Fruit fly (Drosophila melanogaster) whole organism, embryonic: ENCODE data around the gene AstA-R1.

Experiments
- Adf1 ChIP-seq: fragments of 200-800 bp; sonication (Bioruptor generic); IDR thresholded peaks from 2 replicates; pipeline ENCODE4 v1.3.6; 2022; ENCODE audit warnings: missing biosample characterization, missing genetic modification characterization
- Atf-2 ChIP-seq: fragments of 200-800 bp; sonication (Bioruptor generic); optimal IDR thresholded peaks from 2 replicates; lab custom pipeline; 2016; ENCODE audit warnings: missing biosample characterization, missing genetic modification characterization
- Atf3 ChIP-seq: fragments of 200-800 bp; sonication (Bioruptor generic); optimal IDR thresholded peaks from 3 replicates; lab custom pipeline; 2016; ENCODE audit warnings: missing biosample characterization, missing genetic modification characterization
- BEAF-32 ChIP-seq: fragments of 200-800 bp; sonication (Bioruptor generic); optimal IDR thresholded peaks from 3 replicates; lab custom pipeline; 2017; ENCODE audit warnings: missing biosample characterization, missing genetic modification characterization, mild to moderate bottlenecking, moderate library complexity, missing genetic modification reagents
- CG10274 ChIP-seq: fragments of 200-800 bp; sonication (Bioruptor generic); optimal IDR thresholded peaks from 3 replicates; lab custom pipeline; 2017; ENCODE audit warnings: missing biosample characterization, mild to moderate bottlenecking, missing genetic modification characterization
- CG12071 ChIP-seq: fragments of 200-800 bp; sonication (Bioruptor generic); optimal IDR thresholded peaks from 3 replicates; lab custom pipeline; 2018; ENCODE audit warnings: missing biosample characterization, mild to moderate bottlenecking, missing genetic modification characterization
- CG12769 ChIP-seq: fragments of 200-800 bp; sonication (Bioruptor generic); optimal IDR thresholded peaks from 2 replicates; lab custom pipeline; 2019; ENCODE audit warnings: missing biosample characterization, mild to moderate bottlenecking, missing genetic modification characterization, moderate library complexity
- CG1529 ChIP-seq: fragments of 200-800 bp; sonication (Bioruptor generic); optimal IDR thresholded peaks from 3 replicates; lab custom pipeline; 2018; ENCODE audit warnings: missing biosample characterization, missing genetic modification characterization
- CG3838 ChIP-seq: fragments of 200-800 bp; sonication (Bioruptor generic); optimal IDR thresholded peaks from 3 replicates; lab custom pipeline; 2016; ENCODE audit warnings: missing biosample characterization, missing genetic modification characterization
- CG3847 ChIP-seq: fragments of 200-800 bp; sonication (Bioruptor generic); IDR thresholded peaks from 2 replicates; pipeline ENCODE4 v1.3.6; 2022; ENCODE audit warnings: missing biosample characterization, missing genetic modification characterization
- CG4282 ChIP-seq: fragments of 200-800 bp; sonication (Bioruptor generic); optimal IDR thresholded peaks from 2 replicates; lab custom pipeline; 2016; ENCODE audit warnings: missing biosample characterization, missing genetic modification characterization
- CG43689 ChIP-seq: fragments of 200-800 bp; sonication (Bioruptor generic); IDR thresholded peaks from 2 replicates; pipeline ENCODE4 v1.3.6; 2022; ENCODE audit warnings: missing biosample characterization, missing genetic modification characterization
- CG7372 ChIP-seq: fragments of 200-800 bp; sonication (Bioruptor generic); IDR thresholded peaks from 2 replicates; pipeline ENCODE4 v1.3.6; 2022; ENCODE audit warnings: missing biosample characterization, missing genetic modification characterization
- CG7556 ChIP-seq: fragments of 200-800 bp; sonication (Bioruptor generic); optimal IDR thresholded peaks from 2 replicates; lab custom pipeline; 2017; ENCODE audit warnings: missing biosample characterization, mild to moderate bottlenecking, missing genetic modification characterization
- CG8359 ChIP-seq: fragments of 200-800 bp; sonication (Bioruptor generic); optimal IDR thresholded peaks from 2 replicates; lab custom pipeline; 2017; ENCODE audit warnings: missing biosample characterization, mild to moderate bottlenecking, missing genetic modification characterization, borderline replicate concordance
- D ChIP-seq, 2 experiments: fragments of 200-800 bp in 1 of 2; fragments of >200 bp in 1 of 2; sonication (Bioruptor generic) in 1 of 2; optimal IDR thresholded peaks; 2 replicates in 1 of 2; 3 replicates in 1 of 2; lab custom pipeline; 2017; ENCODE audit warnings: mild to moderate bottlenecking in 1 of 2, missing biosample characterization in 1 of 2, missing genetic modification characterization in 1 of 2, missing genetic modification reagents in 1 of 2
- Dip2 ChIP-seq: fragments of 200-800 bp; sonication (Bioruptor generic); IDR thresholded peaks from 2 replicates; pipeline ENCODE4 v1.3.6; 2022; ENCODE audit warnings: missing biosample characterization, missing genetic modification characterization
- Doc2 ChIP-seq: fragments of 200-800 bp; sonication (Bioruptor generic); IDR thresholded peaks from 2 replicates; pipeline ENCODE4 v1.3.6; 2022; ENCODE audit warnings: missing biosample characterization, missing genetic modification characterization
- Drgx ChIP-seq: fragments of 200-800 bp; sonication (Bioruptor generic); IDR thresholded peaks from 2 replicates; pipeline ENCODE4 v1.3.6; 2022; ENCODE audit warnings: missing biosample characterization, missing genetic modification characterization
- E2f1 ChIP-seq: fragments of 200-800 bp; sonication (Bioruptor generic); IDR thresholded peaks from 2 replicates; pipeline ENCODE4 v1.3.6; 2022; ENCODE audit warnings: missing biosample characterization, missing genetic modification characterization
- Lim3 ChIP-seq: fragments of 200-800 bp; sonication (Bioruptor generic); IDR thresholded peaks from 2 replicates; pipeline ENCODE4 v1.3.6; 2022; ENCODE audit warnings: missing biosample characterization, missing genetic modification characterization
- MESR4 ChIP-seq: fragments of 200-800 bp; sonication (Bioruptor generic); optimal IDR thresholded peaks from 2 replicates; lab custom pipeline; 2018; ENCODE audit warnings: missing biosample characterization, mild to moderate bottlenecking, missing genetic modification characterization, moderate library complexity
- NFAT ChIP-seq: fragments of 200-800 bp; sonication (Bioruptor generic); IDR thresholded peaks from 2 replicates; pipeline ENCODE4 v1.3.6; 2022; ENCODE audit warnings: missing biosample characterization, missing genetic modification characterization
- Opbp ChIP-seq: fragments of 200-800 bp; sonication (Bioruptor generic); IDR thresholded peaks from 3 replicates; pipeline ENCODE4 v1.3.6; 2022; ENCODE audit warnings: missing biosample characterization, missing genetic modification characterization; ENCODE audit not compliant: partially characterized antibody
- Rfx ChIP-seq: fragments of 200-800 bp; sonication (Bioruptor generic); IDR thresholded peaks from 2 replicates; pipeline ENCODE4 v1.3.6; 2022; ENCODE audit warnings: missing biosample characterization, missing genetic modification characterization
- Sox102F ChIP-seq: fragments of 200-800 bp; sonication (Bioruptor generic); optimal IDR thresholded peaks from 2 replicates; lab custom pipeline; 2018; ENCODE audit warnings: missing biosample characterization, mild to moderate bottlenecking, missing genetic modification characterization, moderate library complexity
- Sry-β ChIP-seq: fragments of 200-800 bp; sonication (Bioruptor generic); optimal IDR thresholded peaks from 2 replicates; lab custom pipeline; 2018; ENCODE audit warnings: missing biosample characterization, mild to moderate bottlenecking, missing genetic modification characterization, moderate library complexity
- Sry-δ ChIP-seq: fragments of 200-800 bp; sonication (Bioruptor generic); optimal IDR thresholded peaks from 2 replicates; lab custom pipeline; 2016; ENCODE audit warnings: missing biosample characterization, missing genetic modification characterization
- Xbp1 ChIP-seq: fragments of 200-800 bp; sonication (Bioruptor generic); optimal IDR thresholded peaks from 3 replicates; lab custom pipeline; 2016; ENCODE audit warnings: missing biosample characterization, mild to moderate bottlenecking, missing genetic modification characterization
- Xrp1 ChIP-seq: fragments of 200-800 bp; sonication (Bioruptor generic); IDR thresholded peaks from 2 replicates; pipeline ENCODE4 v1.3.6; 2022; ENCODE audit warnings: missing biosample characterization, missing genetic modification characterization
- ash1 ChIP-seq: fragments of 200-800 bp; sonication (Bioruptor generic); optimal IDR thresholded peaks from 2 replicates; lab custom pipeline; 2018; ENCODE audit warnings: missing biosample characterization, mild to moderate bottlenecking, missing genetic modification characterization
- az2 ChIP-seq: fragments of 200-800 bp; sonication (Bioruptor generic); optimal IDR thresholded peaks from 3 replicates; lab custom pipeline; 2016; ENCODE audit warnings: missing biosample characterization, missing genetic modification characterization
- chinmo ChIP-seq: fragments of 200-800 bp; sonication (Bioruptor generic); IDR thresholded peaks from 4 replicates; pipeline ENCODE4 v1.3.6; 2022; ENCODE audit warnings: missing biosample characterization, missing genetic modification characterization; ENCODE audit not compliant: partially characterized antibody
- chn ChIP-seq: fragments of 200-800 bp; sonication (Bioruptor generic); optimal IDR thresholded peaks from 2 replicates; lab custom pipeline; 2016; ENCODE audit warnings: missing biosample characterization, missing genetic modification characterization
- fd102C ChIP-seq: fragments of 200-800 bp; sonication (Bioruptor generic); optimal IDR thresholded peaks from 2 replicates; lab custom pipeline; 2018; ENCODE audit warnings: missing biosample characterization, mild to moderate bottlenecking, missing genetic modification characterization, moderate library complexity
- ham ChIP-seq: fragments of 200-800 bp; sonication (Bioruptor generic); IDR thresholded peaks from 2 replicates; pipeline ENCODE4 v1.3.6; 2022; ENCODE audit warnings: missing biosample characterization, missing genetic modification characterization
- hb ChIP-seq: fragments of 200-800 bp; sonication (Bioruptor generic); IDR thresholded peaks from 3 replicates; pipeline ENCODE4 v1.3.6; 2022; ENCODE audit warnings: missing biosample characterization, missing genetic modification characterization; ENCODE audit not compliant: partially characterized antibody
- kay ChIP-seq: fragments of 200-800 bp; sonication (Bioruptor generic); optimal IDR thresholded peaks from 2 replicates; lab custom pipeline; 2016; ENCODE audit warnings: missing biosample characterization, missing genetic modification characterization
- luna ChIP-seq: fragments of 200-800 bp; sonication (Bioruptor generic); optimal IDR thresholded peaks from 2 replicates; lab custom pipeline; 2016; ENCODE audit warnings: missing biosample characterization, missing genetic modification characterization
- mam ChIP-seq: fragments of 200-800 bp; sonication (Bioruptor generic); optimal IDR thresholded peaks from 3 replicates; lab custom pipeline; 2016; ENCODE audit warnings: missing biosample characterization, missing genetic modification characterization
- nerfin-2 ChIP-seq: fragments of 200-800 bp; sonication (Bioruptor generic); IDR thresholded peaks from 2 replicates; pipeline ENCODE4 v1.3.6; 2022; ENCODE audit warnings: missing biosample characterization, missing genetic modification characterization; ENCODE audit not compliant: partially characterized antibody
- nom ChIP-seq: fragments of 200-800 bp; sonication (Bioruptor generic); optimal IDR thresholded peaks from 2 replicates; lab custom pipeline; 2017; ENCODE audit warnings: missing biosample characterization, missing genetic modification characterization, mild to moderate bottlenecking, moderate library complexity, missing genetic modification reagents
- p53 ChIP-seq: fragments of 200-800 bp; sonication (Bioruptor generic); optimal IDR thresholded peaks from 2 replicates; lab custom pipeline; 2016; ENCODE audit warnings: missing biosample characterization, missing genetic modification characterization
- pan ChIP-seq, 4 experiments: fragments of >200 bp in 3 of 4; fragments of 200-800 bp in 1 of 4; sonication (Bioruptor generic) in 1 of 4; optimal IDR thresholded peaks in 3 of 4; IDR thresholded peaks in 1 of 4; 2 replicates each; pipeline versions ENCODE4 v1.3.6 to Lab custom; 2017 to 2022; ENCODE audit warnings: missing biosample characterization in 2 of 4, missing genetic modification characterization in 2 of 4, mixed read lengths in 1 of 4
- pfk ChIP-seq: fragments of 200-800 bp; sonication (Bioruptor generic); optimal IDR thresholded peaks from 2 replicates; lab custom pipeline; 2018; ENCODE audit warnings: missing biosample characterization, mild to moderate bottlenecking, missing genetic modification characterization, moderate library complexity
- sens ChIP-seq: fragments of 200-800 bp; sonication (Bioruptor generic); peaks from one replicate; lab custom pipeline; 2016; ENCODE audit warnings: missing biosample characterization, missing genetic modification characterization
- toy ChIP-seq: fragments of 200-800 bp; sonication (Bioruptor generic); IDR thresholded peaks from 2 replicates; pipeline ENCODE4 v1.3.6; 2022; ENCODE audit warnings: missing biosample characterization, missing genetic modification characterization
- vfl ChIP-seq: fragments of 200-800 bp; sonication (Bioruptor generic); optimal IDR thresholded peaks from 2 replicates; lab custom pipeline; 2016; ENCODE audit warnings: missing biosample characterization, missing genetic modification characterization
- wek ChIP-seq: fragments of 200-800 bp; sonication (Bioruptor generic); optimal IDR thresholded peaks from 3 replicates; lab custom pipeline; 2018; ENCODE audit warnings: missing biosample characterization, mild to moderate bottlenecking, missing genetic modification characterization, moderate library complexity
- zf30C ChIP-seq: fragments of 200-800 bp; sonication (Bioruptor generic); optimal IDR thresholded peaks from 3 replicates; lab custom pipeline; 2018; ENCODE audit warnings: missing biosample characterization, mild to moderate bottlenecking, missing genetic modification characterization
- zfh2 ChIP-seq: fragments of 200-800 bp; sonication (Bioruptor generic); optimal IDR thresholded peaks from 2 replicates; lab custom pipeline; 2016; ENCODE audit warnings: missing biosample characterization, missing genetic modification characterization

The AstA-R1 gene

dm6 chrX:3714020-3714419 lies 139.7 kb downstream of the AstA-R1 start (continued):
- TF ChIP-seq CG3847 (GFP tag; lab: Robert Waterston, UW): 0 out of 2 replicates have a peak, but pooled peaks have one; percentile 31
- no peak for TF ChIP-seq D (optimal IDR thresholded peaks at IDR 0.05; lab: Kevin White, UChicago)
- no peak for TF ChIP-seq D (GFP tag; optimal IDR thresholded peaks at IDR 0.05; lab: Kevin White, UChicago)
- no peak for TF ChIP-seq vfl
- no peak for TF ChIP-seq CG7372
- peak; percentile 36 for TF ChIP-seq az2 (GFP tag; lab: Kevin White, UChicago)
- TF ChIP-seq MESR4 (GFP tag; lab: Kevin White, UChicago): no peak
- peak; percentile 18 for TF ChIP-seq mam
- TF ChIP-seq Atf3 (GFP tag; lab: Kevin White, UChicago): peak; percentile 31
- no peak for TF ChIP-seq chn
- TF ChIP-seq hb (GFP tag; lab: Robert Waterston, UW): no peak
- TF ChIP-seq Sox102F (GFP tag; lab: Kevin White, UChicago): peak; percentile 66
- peak; percentile 20; the same call in 1 of the 2 replicates for TF ChIP-seq Xrp1 (GFP tag; lab: Robert Waterston, UW)
- no peak for TF ChIP-seq CG43689 (GFP tag; lab: Robert Waterston, UW)
- no peak for TF ChIP-seq kay (GFP tag; lab: Kevin White, UChicago)
- peak; percentile 48 for TF ChIP-seq Rfx (GFP tag; lab: Robert Waterston, UW)
- no peak for TF ChIP-seq Adf1 (GFP tag; lab: Robert Waterston, UW)
- TF ChIP-seq BEAF-32 (GFP tag; lab: Kevin White, UChicago): no peak
- TF ChIP-seq CG1529 (GFP tag; lab: Kevin White, UChicago): no peak
- TF ChIP-seq Lim3: no peak
- no peak for TF ChIP-seq pfk (GFP tag; lab: Kevin White, UChicago)
- TF ChIP-seq CG12769 (tag; lab: Kevin White, UChicago): peak; percentile 51
- TF ChIP-seq Doc2: no peak
- no peak for TF ChIP-seq pan (optimal IDR thresholded peaks at IDR 0.05; lab: Kevin White, UChicago)
- peak in 1 of 2 experiments; percentile 49 for TF ChIP-seq pan (GFP tag; optimal IDR thresholded peaks at IDR 0.05 in 1 of 2, IDR thresholded peaks at IDR 0.05 in 1 of 2)
- no peak for TF ChIP-seq ham (GFP tag; lab: Robert Waterston, UW)
- TF ChIP-seq Sry-β (GFP tag; lab: Kevin White, UChicago): no peak
- no peak for TF ChIP-seq chinmo (GFP tag; lab: Robert Waterston, UW)
- TF ChIP-seq CG10274: no peak
- TF ChIP-seq CG4282 (GFP tag; lab: Kevin White, UChicago): no peak
- TF ChIP-seq nerfin-2 (GFP tag; lab: Robert Waterston, UW): no peak
- no peak for TF ChIP-seq nom
- TF ChIP-seq wek (GFP tag; lab: Kevin White, UChicago): no peak
- TF ChIP-seq CG7556: peak; percentile 51
- no peak for TF ChIP-seq Dip2 (GFP tag; lab: Robert Waterston, UW)
- no peak for TF ChIP-seq zf30C (GFP tag; lab: Kevin White, UChicago)
- TF ChIP-seq toy (GFP tag; lab: Robert Waterston, UW): no peak
- no peak for TF ChIP-seq fd102C
- TF ChIP-seq NFAT: no peak
- no peak for TF ChIP-seq ash1 (GFP tag; lab: Kevin White, UChicago)
- no peak for TF ChIP-seq CG8359 (GFP tag; lab: Kevin White, UChicago)
- TF ChIP-seq CG12071 (GFP tag; lab: Kevin White, UChicago): no peak
- no peak for TF ChIP-seq luna (GFP tag; lab: Kevin White, UChicago)
- peak; percentile 54 for TF ChIP-seq Xbp1
- peak; percentile 21 for TF ChIP-seq zfh2
- peak; percentile 75 for TF ChIP-seq Drgx
- no peak for TF ChIP-seq E2f1 (GFP tag; lab: Robert Waterston, UW)
- TF ChIP-seq sens: peak; percentile 93
- no peak for TF ChIP-seq CG3838
- TF ChIP-seq Opbp (GFP tag; lab: Robert Waterston, UW): no peak
- no peak for TF ChIP-seq Sry-δ (GFP tag; lab: Kevin White, UChicago)
- TF ChIP-seq p53 (GFP tag; lab: Kevin White, UChicago): no peak
- TF ChIP-seq Atf-2 (GFP tag; lab: Kevin White, UChicago): no peak
